Worm (Caenorhabditis elegans): ENCODE data around the gene Y17D7B.4.

Gene Y17D7B.4

DNA sequence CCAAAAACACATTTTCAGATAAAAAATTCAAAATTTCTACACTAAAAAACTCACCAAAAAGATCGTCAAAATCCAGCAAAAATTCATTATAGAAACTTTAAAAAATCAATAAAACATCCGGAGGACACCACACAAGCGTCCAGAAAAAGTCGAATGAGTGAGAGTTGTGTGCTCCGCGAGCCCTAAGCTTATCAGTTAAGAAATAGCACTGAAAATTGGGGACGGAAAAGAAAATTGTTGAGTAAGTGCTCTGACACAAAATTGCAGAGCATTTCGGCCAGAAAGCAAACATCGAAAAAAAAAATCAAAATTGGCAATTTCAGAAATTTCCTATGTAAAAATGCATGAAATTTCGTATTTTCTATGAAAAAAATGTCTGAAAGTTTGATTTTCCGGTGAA, 38.8 kb downstream of the Y17D7B.4 start:
- TF ChIP-seq elt-3 (tag; optimal IDR thresholded peaks at IDR 0.05), result no peak
- no peak for TF ChIP-seq unc-55 (GFP tag; optimal IDR thresholded peaks at IDR 0.05)
- TF ChIP-seq nhr-21 (tag; optimal IDR thresholded peaks at IDR 0.05), result no peak

DNA sequence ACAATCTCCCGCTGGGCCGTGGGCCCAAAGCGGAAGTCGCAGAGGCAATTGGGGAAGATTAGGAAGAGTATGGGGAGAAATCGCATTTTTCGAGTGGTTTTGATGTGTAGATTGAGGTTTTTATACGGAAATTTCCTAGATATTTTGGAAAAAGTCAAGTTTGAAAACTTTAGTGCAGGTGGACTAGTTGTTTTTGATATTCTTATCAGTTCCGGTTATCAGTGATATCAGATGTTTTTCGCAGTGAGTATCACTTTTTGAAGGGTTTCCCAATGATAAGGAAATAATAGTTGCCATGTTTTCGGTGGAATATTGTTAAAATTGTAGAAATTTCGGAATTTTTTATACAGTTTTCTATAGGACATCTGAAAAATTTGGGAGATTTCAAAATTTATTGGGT, 42.1 kb downstream of the Y17D7B.4 start, which contains the start of gene scl-20:
TSS of gene scl-20 (minus strand) at position 101 of the 400 bp plus-strand sequence.
- no peak for TF ChIP-seq lsy-2 (tag; optimal IDR thresholded peaks at IDR 0.05)
- TF ChIP-seq mab-5 (tag; optimal IDR thresholded peaks at IDR 0.05), result no peak
- no peak for TF ChIP-seq lin-11 (tag; optimal IDR thresholded peaks at IDR 0.05)
- TF ChIP-seq Y55F3AM.14 (GFP tag; optimal IDR thresholded peaks at IDR 0.05), result no peak
- no peak for TF ChIP-seq nhr-10 (tag; optimal IDR thresholded peaks at IDR 0.05)
- no peak for TF ChIP-seq egl-27 (tag; optimal IDR thresholded peaks at IDR 0.05)
- no peak for TF ChIP-seq aly-2 (tag; optimal IDR thresholded peaks at IDR 0.05)
- no peak for TF ChIP-seq fos-1 (tag; optimal IDR thresholded peaks at IDR 0.05)
- no peak for TF ChIP-seq nhr-237 (tag; optimal IDR thresholded peaks at IDR 0.05)
- no peak for TF ChIP-seq nhr-129 (tag; optimal IDR thresholded peaks at IDR 0.05)
- TF ChIP-seq ceh-16 (tag; optimal IDR thresholded peaks at IDR 0.05), result no peak
- TF ChIP-seq blmp-1 (tag; optimal IDR thresholded peaks at IDR 0.05; ENCODE audit: insufficient read depth), result no peak
- TF ChIP-seq mbf-1 (tag; optimal IDR thresholded peaks at IDR 0.05), result no peak
- TF ChIP-seq skn-1 (tag; optimal IDR thresholded peaks at IDR 0.05), result no peak
- no peak for TF ChIP-seq unc-39 (tag; optimal IDR thresholded peaks at IDR 0.05)

DNA sequence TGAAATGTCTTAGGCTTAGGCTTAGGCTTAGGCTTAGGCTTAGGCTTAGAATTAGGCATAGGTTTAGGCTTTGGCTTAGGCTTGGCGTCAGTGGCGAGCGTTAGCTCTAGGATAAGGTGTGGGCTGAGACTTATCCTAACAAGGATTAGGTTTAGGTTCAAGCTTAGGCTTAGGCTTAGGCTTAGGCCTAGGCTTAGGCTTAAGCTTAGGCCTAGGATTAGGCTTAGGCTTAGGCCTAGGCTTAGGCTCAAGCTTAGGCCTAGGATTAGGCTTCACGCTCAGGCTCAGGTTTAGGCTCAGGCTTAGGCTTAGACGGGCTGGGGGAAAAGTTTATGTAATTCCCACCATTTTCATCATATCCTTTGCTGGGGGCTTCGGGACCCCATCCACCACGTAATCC, 42.5 kb downstream of the Y17D7B.4 start:
- no peak for TF ChIP-seq aly-2 (tag; optimal IDR thresholded peaks at IDR 0.05)
- TF ChIP-seq lin-13 (GFP tag; optimal IDR thresholded peaks at IDR 0.05), result no peak
- no peak for TF ChIP-seq ztf-11 (tag; optimal IDR thresholded peaks at IDR 0.05)
- TF ChIP-seq egl-27 (tag; optimal IDR thresholded peaks at IDR 0.05), result no peak
- no peak for TF ChIP-seq ZK546.5 (tag; optimal IDR thresholded peaks at IDR 0.05)
- TF ChIP-seq nhr-129 (tag; optimal IDR thresholded peaks at IDR 0.05), result no peak
- no peak for TF ChIP-seq skn-1 (tag; optimal IDR thresholded peaks at IDR 0.05)
- TF ChIP-seq ztf-4 (tag; optimal IDR thresholded peaks at IDR 0.05), result no peak
- TF ChIP-seq nhr-77 (tag; optimal IDR thresholded peaks at IDR 0.05), result no peak

DNA sequence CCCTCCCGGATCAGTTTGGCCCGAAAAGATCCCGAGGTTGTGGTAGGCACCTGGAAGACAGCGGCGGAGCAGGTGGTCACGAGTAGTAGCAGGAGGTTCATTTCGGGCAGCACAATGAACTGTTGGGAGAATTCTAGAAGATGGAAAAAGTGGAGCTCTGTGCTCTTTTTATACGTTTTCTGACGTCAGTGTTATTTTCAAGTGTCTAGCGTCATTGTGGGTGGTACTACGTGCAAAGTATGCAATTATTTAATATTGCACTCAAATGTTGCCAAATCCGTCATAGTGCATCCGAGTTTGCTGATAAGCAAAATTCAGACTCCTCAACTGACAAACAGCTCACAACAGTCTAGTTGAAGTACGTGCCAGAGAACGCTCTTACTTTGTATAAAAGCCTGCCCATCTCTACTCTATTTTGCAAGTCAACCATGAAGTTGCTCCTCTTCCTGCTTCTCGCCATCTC, 44.9 kb downstream of the Y17D7B.4 start, which contains the start of the genes asp-18 and scl-19:
TSS of gene asp-18 (minus strand) at position 101 of the 463 bp plus-strand sequence.
TSS of gene scl-19 (plus strand) at position 413 of the 463 bp plus-strand sequence.
- TF ChIP-seq nhr-25 (tag; optimal IDR thresholded peaks at IDR 0.05) (no peak), unc-39 (tag; optimal IDR thresholded peaks at IDR 0.05) (no peak), ztf-4 (tag; optimal IDR thresholded peaks at IDR 0.05) (no peak), F13H6.1 (tag; optimal IDR thresholded peaks at IDR 0.05) (no peak), nhr-21 (tag; optimal IDR thresholded peaks at IDR 0.05) (no peak), gmeb-1 (tag; optimal IDR thresholded peaks at IDR 0.05) (no peak), fos-1 (tag; optimal IDR thresholded peaks at IDR 0.05) (no peak), elt-3 (tag; optimal IDR thresholded peaks at IDR 0.05) (no peak), zag-1 (tag; optimal IDR thresholded peaks at IDR 0.05) (no peak), sem-4 (tag; optimal IDR thresholded peaks at IDR 0.05) (no peak), nhr-237 (tag; optimal IDR thresholded peaks at IDR 0.05) (no peak), sma-3 (GFP tag; optimal IDR thresholded peaks at IDR 0.05) (no peak), nhr-129 (tag; optimal IDR thresholded peaks at IDR 0.05) (no peak), peb-1 (tag; optimal IDR thresholded peaks at IDR 0.05) (no peak), blmp-1 (tag; optimal IDR thresholded peaks at IDR 0.05; ENCODE audit: insufficient read depth) (no peak)

DNA sequence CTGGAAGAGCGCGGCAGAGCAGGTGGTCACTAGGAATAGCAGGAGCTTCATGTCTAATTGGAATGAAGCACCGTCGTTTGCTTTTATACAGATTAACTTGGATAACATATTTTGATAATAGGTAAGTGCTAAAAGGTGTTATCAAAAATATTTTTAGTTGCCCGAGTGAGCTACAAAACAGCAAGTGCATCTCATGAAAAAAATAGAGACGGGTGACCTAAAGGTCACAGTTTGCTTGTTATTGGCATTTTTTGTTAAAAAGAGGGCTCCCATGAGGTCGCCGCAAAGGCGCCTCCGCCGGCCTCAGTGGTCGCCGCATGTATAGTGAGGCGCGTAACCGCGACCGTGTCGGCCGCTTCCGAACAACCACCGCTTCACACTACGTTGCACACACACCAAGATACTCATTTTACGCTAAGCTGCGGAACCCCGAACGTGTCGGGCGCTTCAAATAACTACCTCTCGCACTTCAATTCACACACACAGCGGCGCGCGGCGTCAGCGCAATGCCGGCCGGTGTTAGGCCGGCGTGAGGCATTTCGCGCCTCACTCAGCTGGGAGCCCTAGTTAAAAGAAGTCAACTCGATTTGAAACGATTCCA, 47.1 kb downstream of the Y17D7B.4 start, which contains the start of gene asp-19:
TSS of gene asp-19 (minus strand) at position 51 of the 601 bp plus-strand sequence.
- TF ChIP-seq sma-9 (GFP tag; optimal IDR thresholded peaks at IDR 0.05) (no peak), sma-9 (tag; optimal IDR thresholded peaks at IDR 0.05) (no peak), ztf-1 (GFP tag; conservative IDR thresholded peaks at IDR 0.05) (no peak), alr-1 (tag; optimal IDR thresholded peaks at IDR 0.05) (no peak), nhr-23 (tag; optimal IDR thresholded peaks at IDR 0.05) (no peak), lsy-2 (tag; optimal IDR thresholded peaks at IDR 0.05) (no peak), lin-13 (GFP tag; optimal IDR thresholded peaks at IDR 0.05) (no peak), blmp-1 (tag; optimal IDR thresholded peaks at IDR 0.05; ENCODE audit: insufficient read depth) (no peak), mdl-1 (tag; optimal IDR thresholded peaks at IDR 0.05) (no peak), nhr-129 (tag; optimal IDR thresholded peaks at IDR 0.05) (no peak), mbf-1 (tag; optimal IDR thresholded peaks at IDR 0.05) (no peak)
